Worm (Caenorhabditis elegans): Measurements from ENCODE around the gene F35F10.14.

F35F10.14 gene

ce11 chrV:3295368-3295767, 24.5 kb downstream of the F35F10.14 start:
- TF ChIP-seq W03F9.2 (tag; optimal IDR thresholded peaks at IDR 0.05), result no peak
- TF ChIP-seq dao-5 (tag; optimal IDR thresholded peaks at IDR 0.05), result no peak
- TF ChIP-seq him-1 (tag; optimal IDR thresholded peaks at IDR 0.05), result no peak

- TF ChIP-seq him-1 (tag; optimal IDR thresholded peaks at IDR 0.05), result no peak
- no peak for TF ChIP-seq dao-5 (tag; optimal IDR thresholded peaks at IDR 0.05)
- TF ChIP-seq W03F9.2 (tag; optimal IDR thresholded peaks at IDR 0.05), result no peak
Observed at ce11 chrV:3289267-3289666, 30.6 kb downstream of the F35F10.14 start, which contains the start of gene F35F10.6. Gene F35F10.6 (minus strand): TSS chrV:3289367.

- TF ChIP-seq him-1 (tag; optimal IDR thresholded peaks at IDR 0.05) (no peak), dao-5 (tag; optimal IDR thresholded peaks at IDR 0.05) (no peak), W03F9.2 (tag; optimal IDR thresholded peaks at IDR 0.05) (no peak)
Observed at ce11 chrV:3288134-3288533, 31.8 kb downstream of the F35F10.14 start.

ce11 chrV:3287330-3287729, 32.6 kb downstream of the F35F10.14 start, which contains the start of gene F35F10.7:
Gene F35F10.7 (minus strand): TSS chrV:3287430.
- TF ChIP-seq him-1 (tag; optimal IDR thresholded peaks at IDR 0.05), result no peak
- no peak for TF ChIP-seq W03F9.2 (tag; optimal IDR thresholded peaks at IDR 0.05)
- TF ChIP-seq dao-5 (tag; optimal IDR thresholded peaks at IDR 0.05), result no peak

- TF ChIP-seq dao-5 (tag; optimal IDR thresholded peaks at IDR 0.05) (no peak), W03F9.2 (tag; optimal IDR thresholded peaks at IDR 0.05) (no peak), him-1 (tag; optimal IDR thresholded peaks at IDR 0.05) (no peak)
Observed at ce11 chrV:3284629-3285028, 35.3 kb downstream of the F35F10.14 start, which contains the start of gene F35F10.5. Gene F35F10.5 (plus strand): TSS chrV:3284929.

ce11 chrV:3282957-3283356, 36.9 kb downstream of the F35F10.14 start, which contains the start of gene str-64:
Gene str-64 (plus strand): TSS chrV:3283257.
- TF ChIP-seq him-1 (tag; optimal IDR thresholded peaks at IDR 0.05) (no peak), dao-5 (tag; optimal IDR thresholded peaks at IDR 0.05) (no peak), W03F9.2 (tag; optimal IDR thresholded peaks at IDR 0.05) (no peak)

- TF ChIP-seq dao-5 (tag; optimal IDR thresholded peaks at IDR 0.05) (no peak), him-1 (tag; optimal IDR thresholded peaks at IDR 0.05) (no peak), W03F9.2 (tag; optimal IDR thresholded peaks at IDR 0.05) (no peak)
Observed at ce11 chrV:3281523-3281922, 38.4 kb downstream of the F35F10.14 start, which contains the start of gene T28A11.25. Gene T28A11.25 (plus strand): TSS chrV:3281823.

- no peak for TF ChIP-seq dao-5 (tag; optimal IDR thresholded peaks at IDR 0.05)
- TF ChIP-seq him-1 (tag; optimal IDR thresholded peaks at IDR 0.05), result no peak
- TF ChIP-seq W03F9.2 (tag; optimal IDR thresholded peaks at IDR 0.05), result no peak
Observed at ce11 chrV:3280009-3280408, 39.9 kb downstream of the F35F10.14 start, which contains the start of gene T28A11.2. Gene T28A11.2 (plus strand): TSS chrV:3280379.

ce11 chrV:3279138-3279537, 40.8 kb downstream of the F35F10.14 start:
- TF ChIP-seq dao-5 (tag; optimal IDR thresholded peaks at IDR 0.05) (no peak), him-1 (tag; optimal IDR thresholded peaks at IDR 0.05) (no peak), W03F9.2 (tag; optimal IDR thresholded peaks at IDR 0.05) (no peak)

- TF ChIP-seq W03F9.2 (tag; optimal IDR thresholded peaks at IDR 0.05) (no peak), dao-5 (tag; optimal IDR thresholded peaks at IDR 0.05) (no peak), him-1 (tag; optimal IDR thresholded peaks at IDR 0.05) (no peak)
Observed at ce11 chrV:3278101-3278639, 41.7 kb downstream of the F35F10.14 start, which contains the start of gene fbxa-64. Gene fbxa-64 (minus strand): TSS chrV:3278151.

- no peak for TF ChIP-seq W03F9.2 (tag; optimal IDR thresholded peaks at IDR 0.05)
- TF ChIP-seq dao-5 (tag; optimal IDR thresholded peaks at IDR 0.05), result no peak
- TF ChIP-seq him-1 (tag; optimal IDR thresholded peaks at IDR 0.05), result no peak
Observed at ce11 chrV:3276184-3276583, 43.7 kb downstream of the F35F10.14 start.

- TF ChIP-seq W03F9.2 (tag; optimal IDR thresholded peaks at IDR 0.05) (no peak), him-1 (tag; optimal IDR thresholded peaks at IDR 0.05) (no peak), dao-5 (tag; optimal IDR thresholded peaks at IDR 0.05) (no peak)
Observed at ce11 chrV:3275033-3275432, 44.9 kb downstream of the F35F10.14 start, which contains the start of gene T28A11.3. Gene T28A11.3 (plus strand): TSS chrV:3275333.

- TF ChIP-seq W03F9.2 (tag; optimal IDR thresholded peaks at IDR 0.05) (no peak), dao-5 (tag; optimal IDR thresholded peaks at IDR 0.05) (no peak), him-1 (tag; optimal IDR thresholded peaks at IDR 0.05) (no peak)
Observed at ce11 chrV:3273577-3274100, 46.3 kb downstream of the F35F10.14 start, which contains the start of gene T28A11.4. Gene T28A11.4 (plus strand): TSS chrV:3274050.

- TF ChIP-seq him-1 (tag; optimal IDR thresholded peaks at IDR 0.05) (no peak), W03F9.2 (tag; optimal IDR thresholded peaks at IDR 0.05) (no peak), dao-5 (tag; optimal IDR thresholded peaks at IDR 0.05) (no peak)
Observed at ce11 chrV:3273156-3273555, 46.7 kb downstream of the F35F10.14 start, which contains the start of gene T28A11.20. Gene T28A11.20 (minus strand): TSS chrV:3273256.

Data from whole organism, L4/young adult.